Worm (Caenorhabditis elegans) whole organism, young adult: Measurements from ENCODE around the gene crn-2.

Experiments
- B0336.3 ChIP-seq: fragments of 200-800 bp; sonication (Bioruptor generic); IDR thresholded peaks from 2 replicates; pipeline ENCODE4 v1.3.6; 2022; ENCODE audit warnings: missing genetic modification characterization, missing compliant biosample characterization
- F10E7.11 ChIP-seq: sonication (generic microtip); optimal IDR thresholded peaks from 2 replicates; lab custom pipeline; 2017; ENCODE audit warnings: mild to moderate bottlenecking, missing genetic modification characterization, moderate library complexity, missing compliant biosample characterization
- F33H1.4 ChIP-seq: fragments of 200-800 bp; sonication (Bioruptor generic); IDR thresholded peaks from 2 replicates; pipeline ENCODE4 v1.3.6; 2022; ENCODE audit warnings: missing genetic modification reagents, missing genetic modification characterization, missing compliant biosample characterization
- F52B5.7 ChIP-seq: sonication (generic microtip); optimal IDR thresholded peaks from 2 replicates; lab custom pipeline; 2016; ENCODE audit warnings: mild to moderate bottlenecking, missing genetic modification characterization, missing compliant biosample characterization
- Y95B8A.8 ChIP-seq: fragments of 200-800 bp; sonication (Bioruptor generic); IDR thresholded peaks from 2 replicates; pipeline ENCODE4 v1.3.6; 2022; ENCODE audit warnings: missing genetic modification reagents, missing genetic modification characterization, missing compliant biosample characterization
- akir-1 ChIP-seq: fragments of 200-800 bp; sonication (Bioruptor generic); optimal IDR thresholded peaks from 2 replicates; lab custom pipeline; 2018; ENCODE audit warnings: mild to moderate bottlenecking, missing genetic modification characterization, moderate library complexity, missing compliant biosample characterization
- athp-1 ChIP-seq: sonication (generic microtip); optimal IDR thresholded peaks from 2 replicates; lab custom pipeline; 2017; ENCODE audit warnings: mild to moderate bottlenecking, missing genetic modification characterization, missing compliant biosample characterization
- attf-6 ChIP-seq: fragments of 200-800 bp; sonication (Bioruptor generic); IDR thresholded peaks from 2 replicates; pipeline ENCODE4 v1.3.6; 2022; ENCODE audit warnings: missing genetic modification reagents, missing genetic modification characterization, missing compliant biosample characterization
- cebp-1 ChIP-seq, 2 experiments: fragments of 200-800 bp in 1 of 2; sonication (Bioruptor generic) in 1 of 2; sonication (generic microtip) in 1 of 2; IDR thresholded peaks in 1 of 2; optimal IDR thresholded peaks in 1 of 2; 2 replicates each; pipeline versions ENCODE4 v1.3.6 to Lab custom; 2017 to 2022; ENCODE audit warnings: missing compliant biosample characterization in 2 of 2, missing genetic modification characterization in 2 of 2, mild to moderate bottlenecking in 1 of 2, missing genetic modification reagents in 1 of 2, moderate library complexity in 1 of 2
- ceh-58 ChIP-seq: fragments of 200-800 bp; sonication (Bioruptor generic); IDR thresholded peaks from 2 replicates; pipeline ENCODE4 v1.3.6; 2022; ENCODE audit warnings: missing genetic modification characterization, missing compliant biosample characterization
- ceh-79 ChIP-seq: sonication (generic microtip); optimal IDR thresholded peaks from 2 replicates; lab custom pipeline; 2017; ENCODE audit warnings: mild to moderate bottlenecking, missing genetic modification characterization, missing compliant biosample characterization
- ceh-91 ChIP-seq: fragments of 200-800 bp; sonication (Bioruptor generic); IDR thresholded peaks from 2 replicates; pipeline ENCODE4 v1.3.6; 2022; ENCODE audit warnings: missing genetic modification reagents, missing genetic modification characterization, missing compliant biosample characterization
- chd-7 ChIP-seq: sonication (generic microtip); optimal IDR thresholded peaks from 2 replicates; lab custom pipeline; 2016; ENCODE audit warnings: mild to moderate bottlenecking, missing genetic modification characterization, moderate library complexity, missing compliant biosample characterization
- die-1 ChIP-seq: sonication (generic microtip); optimal IDR thresholded peaks from 2 replicates; lab custom pipeline; 2016; ENCODE audit warnings: missing genotype, mild to moderate bottlenecking, missing genetic modification characterization, missing compliant biosample characterization
- him-1 ChIP-seq: sonication (generic microtip); optimal IDR thresholded peaks from 2 replicates; lab custom pipeline; 2016; ENCODE audit warnings: missing genotype, missing genetic modification reagents, missing genetic modification characterization, missing compliant biosample characterization
- hmg-1.2 ChIP-seq: fragments of 200-800 bp; sonication (Bioruptor generic); IDR thresholded peaks from 2 replicates; pipeline ENCODE4 v1.3.6; 2022; ENCODE audit warnings: missing genetic modification reagents, missing genetic modification characterization, missing compliant biosample characterization
- hmg-20 ChIP-seq: fragments of 200-800 bp; sonication (Bioruptor generic); IDR thresholded peaks from 2 replicates; pipeline ENCODE4 v1.3.6; 2022; ENCODE audit warnings: missing genetic modification reagents, missing genetic modification characterization, missing compliant biosample characterization
- lin-26 ChIP-seq: fragments of 200-800 bp; sonication (Bioruptor generic); IDR thresholded peaks from 2 replicates; pipeline ENCODE4 v1.3.6; 2022; ENCODE audit warnings: missing genetic modification reagents, missing genetic modification characterization, missing compliant biosample characterization
- lin-54 ChIP-seq: fragments of 200-800 bp; sonication (Bioruptor generic); optimal IDR thresholded peaks from 2 replicates; lab custom pipeline; 2018; ENCODE audit warnings: mild to moderate bottlenecking, missing genetic modification characterization, missing compliant biosample characterization
- lsl-1 ChIP-seq: fragments of 200-800 bp; sonication (Bioruptor generic); optimal IDR thresholded peaks from 2 replicates; lab custom pipeline; 2018; ENCODE audit warnings: mild to moderate bottlenecking, missing genetic modification characterization, moderate library complexity, missing compliant biosample characterization
- lsy-27 ChIP-seq: sonication (generic microtip); optimal IDR thresholded peaks from 2 replicates; lab custom pipeline; 2017; ENCODE audit warnings: missing genetic modification characterization, mild to moderate bottlenecking, missing compliant biosample characterization, antibody characterized with exemption, missing genotype, borderline replicate concordance; ENCODE audit not compliant: insufficient read depth
- madf-10 ChIP-seq: sonication (generic microtip); optimal IDR thresholded peaks from 2 replicates; lab custom pipeline; 2016; ENCODE audit warnings: mild to moderate bottlenecking, missing genetic modification characterization, missing compliant biosample characterization
- madf-3 ChIP-seq: fragments of 200-800 bp; sonication (Bioruptor generic); IDR thresholded peaks from 2 replicates; pipeline ENCODE4 v1.3.6; 2022; ENCODE audit warnings: missing genetic modification reagents, missing genetic modification characterization, missing compliant biosample characterization
- madf-6 ChIP-seq: fragments of 200-800 bp; sonication (Bioruptor generic); IDR thresholded peaks from 2 replicates; pipeline ENCODE4 v1.3.6; 2022; ENCODE audit warnings: missing genetic modification reagents, missing genetic modification characterization, missing compliant biosample characterization
- mcd-1 ChIP-seq: fragments of 200-800 bp; sonication (Bioruptor generic); IDR thresholded peaks from 2 replicates; pipeline ENCODE4 v1.3.6; 2022; ENCODE audit warnings: missing genetic modification reagents, missing genetic modification characterization, missing compliant biosample characterization
- nfya-2 ChIP-seq: fragments of 200-800 bp; sonication (Bioruptor generic); IDR thresholded peaks from 2 replicates; pipeline ENCODE4 v1.3.6; 2022; ENCODE audit warnings: missing genetic modification reagents, missing genetic modification characterization, missing compliant biosample characterization
- nfyb-1 ChIP-seq: fragments of 200-800 bp; sonication (Bioruptor generic); IDR thresholded peaks from 2 replicates; pipeline ENCODE4 v1.3.6; 2022; ENCODE audit warnings: missing genetic modification reagents, missing genetic modification characterization, missing compliant biosample characterization
- nhr-80 ChIP-seq: sonication (generic microtip); optimal IDR thresholded peaks from 2 replicates; lab custom pipeline; 2016; ENCODE audit warnings: missing genetic modification characterization, missing compliant biosample characterization
- pbrm-1 ChIP-seq: fragments of 200-800 bp; sonication (Bioruptor generic); IDR thresholded peaks from 2 replicates; pipeline ENCODE4 v1.3.6; 2022; ENCODE audit warnings: missing genetic modification reagents, missing genetic modification characterization, missing compliant biosample characterization
- pha-4 ChIP-seq: fragments of 150-350 bp; sonication (generic microtip); optimal IDR thresholded peaks from 2 replicates; lab custom pipeline; 2014; ENCODE audit warnings: missing biosample characterization, missing genetic modification reagents, missing genetic modification characterization
- tbp1 ChIP-seq: fragments of 200-800 bp; sonication (Bioruptor generic); optimal IDR thresholded peaks from 2 replicates; lab custom pipeline; 2018; ENCODE audit warnings: mild to moderate bottlenecking, missing genetic modification characterization, missing compliant biosample characterization
- tbx-9 ChIP-seq: sonication (generic microtip); optimal IDR thresholded peaks from 2 replicates; lab custom pipeline; 2016; ENCODE audit warnings: borderline replicate concordance, missing genetic modification characterization, inconsistent platforms, missing compliant biosample characterization
- tlf-1 ChIP-seq: fragments of 200-800 bp; sonication (Bioruptor generic); optimal IDR thresholded peaks from 2 replicates; lab custom pipeline; 2018; ENCODE audit warnings: mild to moderate bottlenecking, missing genetic modification characterization, missing compliant biosample characterization
- zfh-2 ChIP-seq: fragments of 200-800 bp; sonication (Bioruptor generic); conservative IDR thresholded peaks from 2 replicates; pipeline ENCODE4 v1.3.6; 2022; ENCODE audit warnings: missing genetic modification reagents, missing genetic modification characterization, missing compliant biosample characterization
- ztf-18 ChIP-seq: sonication (generic microtip); optimal IDR thresholded peaks from 2 replicates; lab custom pipeline; 2016; ENCODE audit warnings: missing genotype, mild to moderate bottlenecking, missing genetic modification characterization, missing compliant biosample characterization
- ztf-26 ChIP-seq: sonication (generic microtip); optimal IDR thresholded peaks from 2 replicates; lab custom pipeline; 2017; ENCODE audit warnings: missing genetic modification characterization, missing compliant biosample characterization
- ztf-6 ChIP-seq: fragments of 200-800 bp; sonication (Bioruptor generic); IDR thresholded peaks from 2 replicates; pipeline ENCODE4 v1.3.6; 2022; ENCODE audit warnings: missing genetic modification reagents, missing genetic modification characterization, missing compliant biosample characterization

Gene crn-2

DNA sequence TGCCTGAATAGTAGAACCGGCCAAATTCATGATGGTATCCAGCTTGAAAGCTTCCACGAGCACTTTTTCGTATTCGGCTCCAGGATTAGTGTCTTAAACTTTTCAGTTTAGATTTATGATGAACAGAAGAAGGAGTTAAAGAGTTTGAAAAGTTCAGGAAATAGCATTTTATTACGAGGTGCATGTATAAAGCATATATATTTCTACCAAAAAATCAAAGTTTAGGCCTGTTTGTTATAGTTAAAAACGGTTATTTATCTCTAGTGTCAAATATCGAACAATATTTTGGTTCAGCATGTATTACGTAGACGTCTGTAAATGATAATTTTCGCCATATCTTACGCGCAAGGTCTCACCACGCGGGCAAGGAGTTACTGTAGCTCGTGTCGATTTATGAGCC, 13.1 kb upstream of the crn-2 start, which contains the start of gene klc-2:
Gene klc-2 (minus strand): TSS at position 101 of the 400 bp plus-strand sequence.
- TF ChIP-seq B0336.3 (GFP tag; lab: Robert Waterston, UW) (no peak), F33H1.4 (no peak), tlf-1 (GFP tag; lab: Kevin White, UChicago) (no peak), ztf-6 (GFP tag; lab: Robert Waterston, UW) (no peak), F10E7.11 (tag; lab: Kevin White, UChicago) (no peak), nhr-80 (tag; lab: Kevin White, UChicago) (no peak), nfya-2 (GFP tag; lab: Robert Waterston, UW) (no peak)

DNA sequence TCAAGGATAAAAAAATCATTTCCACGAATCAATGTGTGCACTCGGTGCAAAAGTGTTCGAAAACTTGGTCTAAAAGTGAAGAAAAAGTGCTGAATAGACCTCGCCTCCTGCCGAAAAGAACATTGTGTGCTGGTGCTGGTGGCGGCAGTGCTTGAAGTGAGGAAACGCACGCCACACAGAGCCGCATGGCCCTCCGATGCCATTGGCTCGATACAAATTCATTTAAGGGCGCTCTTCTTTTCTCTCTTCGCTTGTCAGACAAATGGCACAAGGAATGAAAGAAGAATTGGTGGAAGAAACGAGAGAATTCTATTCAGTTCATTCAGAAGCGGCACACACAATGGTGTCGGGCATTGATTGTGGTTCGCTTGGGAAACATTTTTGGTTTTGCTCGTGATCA, 12.1 kb upstream of the crn-2 start:
- TF ChIP-seq him-1 (tag; lab: Kevin White, UChicago) (peak; percentile 29), Y95B8A.8 (GFP tag; lab: Robert Waterston, UW) (no peak), ceh-79 (tag; lab: Kevin White, UChicago) (no peak), mcd-1 (GFP tag; lab: Robert Waterston, UW) (0 out of 2 replicates have a peak, but pooled peaks have one; percentile 17), chd-7 (peak; percentile 34), die-1 (tag; lab: Kevin White, UChicago) (no peak), cebp-1 (GFP tag; IDR thresholded peaks at IDR 0.05; lab: Robert Waterston, UW) (no peak), cebp-1 (tag; optimal IDR thresholded peaks at IDR 0.05; lab: Kevin White, UChicago) (no peak), hmg-20 (peak; percentile 33; the same call in 1 of the 2 replicates), pbrm-1 (GFP tag; lab: Robert Waterston, UW) (0 out of 2 replicates have a peak, but pooled peaks have one; percentile 26), zfh-2 (GFP tag; lab: Robert Waterston, UW) (0 out of 2 replicates have a peak, but pooled peaks have one; percentile 23)

ce11 chrV:5582860-5583259, 11.6 kb upstream of the crn-2 start:
- no peak for TF ChIP-seq ztf-26 (tag; lab: Kevin White, UChicago)
- TF ChIP-seq cebp-1 (GFP tag; IDR thresholded peaks at IDR 0.05; lab: Robert Waterston, UW), result no peak
- peak; percentile 19 for TF ChIP-seq cebp-1 (tag; optimal IDR thresholded peaks at IDR 0.05; lab: Kevin White, UChicago)
- TF ChIP-seq tbx-9 (tag; lab: Kevin White, UChicago), result no peak
- TF ChIP-seq nfyb-1 (GFP tag; lab: Robert Waterston, UW), result no peak
- TF ChIP-seq lsy-27 (tag; lab: Kevin White, UChicago), result no peak
- TF ChIP-seq pbrm-1 (GFP tag; lab: Robert Waterston, UW), result peak; percentile 70
- TF ChIP-seq madf-3 (GFP tag; lab: Robert Waterston, UW), result 0 out of 2 replicates have a peak, but pooled peaks have one; percentile 73
- peak; percentile 16 for TF ChIP-seq lsl-1 (GFP tag; lab: Kevin White, UChicago)
- TF ChIP-seq hmg-1.2 (GFP tag; lab: Robert Waterston, UW), result 0 out of 2 replicates have a peak, but pooled peaks have one; percentile 13
- TF ChIP-seq ceh-58 (GFP tag; lab: Robert Waterston, UW), result 0 out of 2 replicates have a peak, but pooled peaks have one; percentile 82
- TF ChIP-seq tbp1, result peak; percentile 2
- TF ChIP-seq attf-6, result peak; percentile 44; the same call in 1 of the 2 replicates
- TF ChIP-seq ztf-18 (tag; lab: Kevin White, UChicago), result no peak
- TF ChIP-seq lin-26 (GFP tag; lab: Robert Waterston, UW), result peak; percentile 63; the same call in 1 of the 2 replicates
- no peak for TF ChIP-seq pha-4 (tag; lab: Kevin White, UChicago)
- no peak for TF ChIP-seq akir-1 (GFP tag; lab: Kevin White, UChicago)
- TF ChIP-seq lin-54 (GFP tag; lab: Kevin White, UChicago), result peak; percentile 22
- TF ChIP-seq madf-6 (GFP tag; lab: Robert Waterston, UW), result peak; percentile 56
- peak; percentile 75 for TF ChIP-seq B0336.3 (GFP tag; lab: Robert Waterston, UW)
- TF ChIP-seq athp-1 (tag; lab: Kevin White, UChicago), result peak; percentile 8
- TF ChIP-seq madf-10 (tag; lab: Kevin White, UChicago), result no peak
- no peak for TF ChIP-seq ceh-91
- peak; percentile 26 for TF ChIP-seq F52B5.7 (tag; lab: Kevin White, UChicago)
- peak; percentile 18 for TF ChIP-seq tlf-1 (GFP tag; lab: Kevin White, UChicago)
